Worm (Caenorhabditis elegans) whole organism, midembryonic: Measurements from ENCODE around the gene C50H2.4.

Experiments used
- flt-1 ChIP-seq: fragments of 200-800 bp; sonication (Bioruptor generic); IDR thresholded peaks from 2 replicates; pipeline ENCODE4 v1.3.6; 2022; ENCODE audit warnings: missing genetic modification characterization, missing compliant biosample characterization
- klf-2 ChIP-seq: fragments of 200-800 bp; sonication (Bioruptor generic); conservative IDR thresholded peaks from 2 replicates; pipeline ENCODE4 v1.3.6; 2022; ENCODE audit warnings: missing genetic modification reagents, missing genetic modification characterization, missing compliant biosample characterization
- ref-1 ChIP-seq: fragments of 200-800 bp; sonication (Bioruptor generic); conservative IDR thresholded peaks from 2 replicates; pipeline ENCODE4 v1.3.6; 2022; ENCODE audit warnings: missing genetic modification reagents, missing genetic modification characterization, missing compliant biosample characterization
- tab-1 ChIP-seq: fragments of 200-800 bp; sonication (Bioruptor generic); IDR thresholded peaks from 2 replicates; pipeline ENCODE4 v1.3.6; 2022; ENCODE audit warnings: missing genetic modification characterization, missing compliant biosample characterization
- ztf-29 ChIP-seq: fragments of 200-800 bp; sonication (Bioruptor generic); IDR thresholded peaks from 2 replicates; pipeline ENCODE4 v1.3.6; 2022; ENCODE audit warnings: missing genetic modification reagents, missing genetic modification characterization, missing compliant biosample characterization

DNA sequence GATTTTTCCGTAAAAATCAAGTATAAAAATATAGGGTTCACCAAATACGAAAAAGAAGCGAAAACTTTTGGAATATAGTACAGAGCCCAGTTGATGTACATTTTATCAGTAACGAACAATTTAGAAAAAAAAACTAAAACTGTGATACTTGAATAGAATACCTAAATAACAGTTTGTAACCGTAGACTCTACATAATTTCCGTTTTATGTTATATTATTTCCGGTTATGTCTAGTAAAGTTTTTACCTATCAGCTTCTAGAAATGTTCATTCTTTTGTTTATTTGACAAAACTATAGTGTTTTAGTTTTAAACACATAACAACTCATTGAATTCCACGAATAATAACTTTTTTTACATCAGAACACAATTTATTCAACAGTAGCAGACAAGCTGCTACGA lies 20.7 kb downstream of the C50H2.4 start, which contains the start of gene srj-33:
- TF ChIP-seq ztf-29 (GFP tag; lab: Robert Waterston, UW) (no peak), flt-1 (GFP tag; lab: Robert Waterston, UW) (no peak), tab-1 (no peak), klf-2 (GFP tag; lab: Robert Waterston, UW) (no peak), ref-1 (GFP tag; lab: Robert Waterston, UW) (no peak)
